Fruit fly (Drosophila melanogaster): ENCODE measurements around the gene bocks.

bocks gene

DNA sequence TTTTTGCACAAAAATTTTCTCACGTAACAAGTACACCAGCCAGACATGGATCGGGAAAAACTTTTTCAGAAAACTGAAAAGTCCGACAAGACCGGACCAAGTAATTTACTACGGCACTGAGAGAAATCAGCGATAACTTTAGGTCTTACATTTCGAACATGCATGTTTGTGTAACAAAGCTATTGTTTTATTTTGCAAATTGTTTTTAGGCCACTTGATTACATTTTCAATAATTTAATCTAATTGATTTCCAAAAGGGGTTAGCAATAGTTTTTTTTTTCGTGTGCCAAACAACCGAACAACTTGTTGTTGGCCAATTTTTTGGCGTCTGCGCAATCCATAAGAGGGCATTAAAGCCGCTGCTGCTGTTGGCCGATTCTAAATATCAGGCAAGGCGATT is 22.3 kb upstream of the bocks start (continued):
- TF ChIP-seq Abd-B (GFP tag; optimal IDR thresholded peaks at IDR 0.05) = peak; percentile 54
- TF ChIP-seq scrt (GFP tag; optimal IDR thresholded peaks at IDR 0.05) = peak; percentile 82
- peak; percentile 34 for TF ChIP-seq CG18764 (GFP tag; optimal IDR thresholded peaks at IDR 0.05)
- peak; percentile 47 for TF ChIP-seq Chrac-16 (GFP tag; optimal IDR thresholded peaks at IDR 0.05)
- TF ChIP-seq CG10209 (GFP tag; optimal IDR thresholded peaks at IDR 0.05) = peak; percentile 49
- no peak for TF ChIP-seq Dref (GFP tag; IDR thresholded peaks at IDR 0.05)
- TF ChIP-seq CG2129 (GFP tag; IDR thresholded peaks at IDR 0.05; ENCODE audit: partially characterized antibody) = no peak
- peak; percentile 67 for TF ChIP-seq mam (GFP tag; optimal IDR thresholded peaks at IDR 0.05)
- TF ChIP-seq HmgZ (tag; optimal IDR thresholded peaks at IDR 0.05) = peak; percentile 18
- TF ChIP-seq CG14965 (GFP tag; optimal IDR thresholded peaks at IDR 0.05; ENCODE audit: borderline replicate concordance) = no peak
- TF ChIP-seq CG2678 (tag; optimal IDR thresholded peaks at IDR 0.05) = peak; percentile 69
- peak; percentile 37; the same call in 1 of the 2 replicates for TF ChIP-seq Ravus (GFP tag; IDR thresholded peaks at IDR 0.05)
- no peak for TF ChIP-seq gsb-n (tag; optimal IDR thresholded peaks at IDR 0.05)
- TF ChIP-seq Ada2b (GFP tag; IDR thresholded peaks at IDR 0.05) = peak; percentile 74
- no peak for TF ChIP-seq CG15601 (tag; optimal IDR thresholded peaks at IDR 0.05)
- peak; percentile 52 to 54 for TF ChIP-seq Pdp1 (GFP tag; optimal IDR thresholded peaks at IDR 0.05)
- peak; percentile 75 for TF ChIP-seq dmrt99B (tag; optimal IDR thresholded peaks at IDR 0.05)
- peak; percentile 38 for TF ChIP-seq nmo (GFP tag; optimal IDR thresholded peaks at IDR 0.05)
- TF ChIP-seq NfI (GFP tag; optimal IDR thresholded peaks at IDR 0.05) = peak; percentile 48
- TF ChIP-seq lab (GFP tag; optimal IDR thresholded peaks at IDR 0.05) = peak; percentile 90
- peak; percentile 64 for TF ChIP-seq CG12391 (tag; optimal IDR thresholded peaks at IDR 0.05)
- peak; percentile 61 for TF ChIP-seq lmd (GFP tag; IDR thresholded peaks at IDR 0.05)
- peak; percentile 12 for TF ChIP-seq CG7928 (GFP tag; optimal IDR thresholded peaks at IDR 0.05)
- peak; percentile 42 for TF ChIP-seq Sry-δ (GFP tag; optimal IDR thresholded peaks at IDR 0.05)
- no peak for TF ChIP-seq D (optimal IDR thresholded peaks at IDR 0.05)
- TF ChIP-seq D (GFP tag; optimal IDR thresholded peaks at IDR 0.05) = peak; percentile 22
- TF ChIP-seq CG17912 (GFP tag; optimal IDR thresholded peaks at IDR 0.05) = no peak
- TF ChIP-seq cato (GFP tag; optimal IDR thresholded peaks at IDR 0.05; ENCODE audit: borderline replicate concordance) = no peak
- TF ChIP-seq eve (GFP tag; optimal IDR thresholded peaks at IDR 0.05) = peak in 1 of 2 experiments; percentile 56
- peak; percentile 55 for TF ChIP-seq sob (GFP tag; IDR thresholded peaks at IDR 0.05)
- TF ChIP-seq Mes4 (GFP tag; optimal IDR thresholded peaks at IDR 0.05) = no peak
- no peak for TF ChIP-seq CG16779 (GFP tag; IDR thresholded peaks at IDR 0.05)
- no peak for TF ChIP-seq B-H2 (GFP tag; optimal IDR thresholded peaks at IDR 0.05)
- no peak for TF ChIP-seq CG9797 (GFP tag; optimal IDR thresholded peaks at IDR 0.05)
- TF ChIP-seq CG1602 (GFP tag; optimal IDR thresholded peaks at IDR 0.05) = peak; percentile 28
- peak; percentile 62 for TF ChIP-seq caup (GFP tag; optimal IDR thresholded peaks at IDR 0.05; ENCODE audit: severe bottlenecking)
- peak; percentile 20 for TF ChIP-seq CG7987 (GFP tag; optimal IDR thresholded peaks at IDR 0.05)
- no peak for TF ChIP-seq CG13287 (GFP tag; IDR thresholded peaks at IDR 0.05; ENCODE audit: partially characterized antibody)
- TF ChIP-seq seq (GFP tag; IDR thresholded peaks at IDR 0.05) = peak; percentile 69
- TF ChIP-seq fd96Cb (tag; optimal IDR thresholded peaks at IDR 0.05) = peak; percentile 66
- TF ChIP-seq CG10565 (GFP tag; optimal IDR thresholded peaks at IDR 0.05) = no peak
- TF ChIP-seq Gug (GFP tag; IDR thresholded peaks at IDR 0.05) = peak; percentile 48; the same call in 3 of the 4 replicates
- TF ChIP-seq CG32532 (GFP tag; IDR thresholded peaks at IDR 0.05) = peak; percentile 45; the same call in 1 of the 2 replicates
- no peak for TF ChIP-seq CG15696 (tag; optimal IDR thresholded peaks at IDR 0.05)
- peak; percentile 55 for TF ChIP-seq bcd (GFP tag; optimal IDR thresholded peaks at IDR 0.05)
- TF ChIP-seq tin (GFP tag; optimal IDR thresholded peaks at IDR 0.05) = peak; percentile 44
- peak; percentile 71 for TF ChIP-seq CG2120 (GFP tag; optimal IDR thresholded peaks at IDR 0.05)
- TF ChIP-seq CG12155 (GFP tag; optimal IDR thresholded peaks at IDR 0.05) = peak; percentile 22
- TF ChIP-seq Hmr (GFP tag; optimal IDR thresholded peaks at IDR 0.05) = peak; percentile 58
- peak; percentile 5 for TF ChIP-seq dmrt11E (tag; optimal IDR thresholded peaks at IDR 0.05)

All from whole organism, embryonic.